In genomic region chrIV:4557731-4558130, ce11 we compare ENCODE assay signal across 5 worm cellular contexts.
TF ChIP-seq lines count a peak whose summit lies in the region.

No protein-coding gene starts in this region.

TF ChIP-seq in whole organism, L1 larva, 84 proteins besides CTCF, POLR2A, EP300 and RAD21:
- TF ChIP-seq rnt-1 (tag; optimal IDR thresholded peaks at IDR 0.05; lab: Kevin White, UChicago), result no peak
- TF ChIP-seq pqm-1 (tag; optimal IDR thresholded peaks at IDR 0.05; lab: Kevin White, UChicago), result no peak
- TF ChIP-seq fos-1 (tag; optimal IDR thresholded peaks at IDR 0.05; lab: Kevin White, UChicago), result no peak
- no peak for TF ChIP-seq irx-1 (tag; optimal IDR thresholded peaks at IDR 0.05; lab: Kevin White, UChicago)
- TF ChIP-seq blmp-1 (tag; optimal IDR thresholded peaks at IDR 0.05; lab: Kevin White, UChicago), result peak; percentile 51
- peak; percentile 9 for TF ChIP-seq nhr-77 (tag; optimal IDR thresholded peaks at IDR 0.05; lab: Kevin White, UChicago)
- TF ChIP-seq efl-1 (optimal IDR thresholded peaks at IDR 0.05; lab: Kevin White, UChicago), result no peak
- peak in 1 of 2 experiments; percentile 90 for TF ChIP-seq efl-1 (GFP tag; optimal IDR thresholded peaks at IDR 0.05 in 1 of 2; lab: Kevin White, UChicago)
- TF ChIP-seq lin-14 (GFP tag; optimal IDR thresholded peaks at IDR 0.05; lab: Kevin White, UChicago), result peak; percentile 27
- no peak for TF ChIP-seq mep-1 (tag; optimal IDR thresholded peaks at IDR 0.05; lab: Kevin White, UChicago)
- no peak for TF ChIP-seq ztf-11 (tag; optimal IDR thresholded peaks at IDR 0.05; lab: Kevin White, UChicago)
- TF ChIP-seq nhr-85 (tag; lab: Kevin White, UChicago), result peak; percentile 58
- TF ChIP-seq lin-35 (GFP tag; optimal IDR thresholded peaks at IDR 0.05; lab: Kevin White, UChicago), result peak in 1 of 2 experiments; percentile 12
- TF ChIP-seq vab-15 (tag; optimal IDR thresholded peaks at IDR 0.05; lab: Kevin White, UChicago), result no peak
- TF ChIP-seq mef-2 (tag; optimal IDR thresholded peaks at IDR 0.05; lab: Kevin White, UChicago), result no peak
- no peak for TF ChIP-seq skn-1 (tag; optimal IDR thresholded peaks at IDR 0.05; lab: Kevin White, UChicago)
- no peak for TF ChIP-seq sox-4 (tag; optimal IDR thresholded peaks at IDR 0.05; lab: Kevin White, UChicago)
- TF ChIP-seq ztf-4 (tag; optimal IDR thresholded peaks at IDR 0.05; lab: Kevin White, UChicago), result no peak
- TF ChIP-seq ceh-63 (GFP tag; optimal IDR thresholded peaks at IDR 0.05; lab: Kevin White, UChicago), result no peak
TF ChIP-seq in whole organism, L1 larva: peak in this region for 6.

TF ChIP-seq in whole organism, L2 larva, 48 proteins besides CTCF, POLR2A, EP300 and RAD21:
- TF ChIP-seq R02D3.7 (tag; optimal IDR thresholded peaks at IDR 0.05; lab: Kevin White, UChicago) (no peak), F13H6.1 (tag; optimal IDR thresholded peaks at IDR 0.05; lab: Kevin White, UChicago) (peak; percentile 39), crh-2 (tag; optimal IDR thresholded peaks at IDR 0.05; lab: Kevin White, UChicago) (peak; percentile 51), fos-1 (tag; optimal IDR thresholded peaks at IDR 0.05; lab: Kevin White, UChicago) (peak; percentile 9)

TF ChIP-seq in whole organism, L3 larva, 47 proteins besides CTCF, POLR2A, EP300 and RAD21:
- TF ChIP-seq elt-2 (tag; optimal IDR thresholded peaks at IDR 0.05; lab: Kevin White, UChicago) (peak; percentile 51), pha-4 (tag; optimal IDR thresholded peaks at IDR 0.05; lab: Kevin White, UChicago) (peak; percentile 48), pqm-1 (tag; optimal IDR thresholded peaks at IDR 0.05; lab: Kevin White, UChicago) (no peak), nhr-25 (tag; optimal IDR thresholded peaks at IDR 0.05; lab: Kevin White, UChicago) (peak; percentile 6), ceh-28 (tag; optimal IDR thresholded peaks at IDR 0.05; lab: Kevin White, UChicago) (no peak)
TF ChIP-seq in whole organism, L3 larva: peak in this region for 3.

TF ChIP-seq in whole organism, L4 larva, 104 proteins besides CTCF, POLR2A, EP300 and RAD21:
- TF ChIP-seq mxl-2 (GFP tag; conservative IDR thresholded peaks at IDR 0.05; lab: Robert Waterston, UW) (no peak), daf-8 (GFP tag; IDR thresholded peaks at IDR 0.05; lab: Robert Waterston, UW) (no peak), ceh-32 (tag; optimal IDR thresholded peaks at IDR 0.05; lab: Kevin White, UChicago; ENCODE audit: poor library complexity) (no peak), dmd-6 (GFP tag; IDR thresholded peaks at IDR 0.05; lab: Robert Waterston, UW) (peak; percentile 57), mxl-3 (GFP tag; optimal IDR thresholded peaks at IDR 0.05; lab: Kevin White, UChicago) (peak; percentile 14), hlh-11 (tag; optimal IDR thresholded peaks at IDR 0.05; lab: Kevin White, UChicago) (peak; percentile 45), unc-62 (GFP tag; optimal IDR thresholded peaks at IDR 0.05 in 1 of 2; lab: Kevin White, UChicago) (peak in 1 of 2 experiments; percentile 88), unc-62 (tag; optimal IDR thresholded peaks at IDR 0.05; lab: Kevin White, UChicago) (no peak), F10B5.3 (tag; optimal IDR thresholded peaks at IDR 0.05; lab: Kevin White, UChicago) (no peak), hlh-30 (tag; optimal IDR thresholded peaks at IDR 0.05; lab: Kevin White, UChicago; ENCODE audit: insufficient read depth) (peak; percentile 45), snpc-4 (tag; optimal IDR thresholded peaks at IDR 0.05; lab: Kevin White, UChicago) (no peak), nhr-28 (tag; optimal IDR thresholded peaks at IDR 0.05; lab: Kevin White, UChicago) (peak; percentile 9), mdl-1 (tag; optimal IDR thresholded peaks at IDR 0.05; lab: Kevin White, UChicago) (peak in 1 of 2 experiments; percentile 27), egl-43 (GFP tag; IDR thresholded peaks at IDR 0.05; lab: Robert Waterston, UW) (no peak)

TF ChIP-seq in whole organism, young adult, 124 proteins besides CTCF, POLR2A, EP300 and RAD21:
- TF ChIP-seq nfya-2 (GFP tag; IDR thresholded peaks at IDR 0.05; lab: Robert Waterston, UW), result no peak
- TF ChIP-seq B0336.3 (GFP tag; IDR thresholded peaks at IDR 0.05; lab: Robert Waterston, UW), result peak; percentile 35; the same call in 1 of the 2 replicates
- no peak for TF ChIP-seq T07F8.4 (tag; optimal IDR thresholded peaks at IDR 0.05; lab: Kevin White, UChicago)
- no peak for TF ChIP-seq attf-6 (GFP tag; IDR thresholded peaks at IDR 0.05; lab: Robert Waterston, UW)
- TF ChIP-seq rec-8 (tag; optimal IDR thresholded peaks at IDR 0.05; lab: Kevin White, UChicago), result no peak
- no peak for TF ChIP-seq hlh-12 (tag; optimal IDR thresholded peaks at IDR 0.05; lab: Kevin White, UChicago)
- no peak for TF ChIP-seq hrde-1 (tag; optimal IDR thresholded peaks at IDR 0.05; lab: Kevin White, UChicago; ENCODE audit: borderline replicate concordance)
- no peak for TF ChIP-seq ceh-100 (GFP tag; IDR thresholded peaks at IDR 0.05; lab: Robert Waterston, UW)
- no peak for TF ChIP-seq attf-5 (GFP tag; optimal IDR thresholded peaks at IDR 0.05; lab: Kevin White, UChicago)
- no peak for TF ChIP-seq nfya-1 (tag; optimal IDR thresholded peaks at IDR 0.05; lab: Kevin White, UChicago; ENCODE audit: borderline replicate concordance, insufficient read depth)
- TF ChIP-seq him-1 (tag; optimal IDR thresholded peaks at IDR 0.05; lab: Kevin White, UChicago), result no peak
- TF ChIP-seq snpc-1.3 (tag; optimal IDR thresholded peaks at IDR 0.05; lab: Kevin White, UChicago; ENCODE audit: insufficient read depth), result no peak
- TF ChIP-seq zfh-2 (GFP tag; conservative IDR thresholded peaks at IDR 0.05; lab: Robert Waterston, UW), result no peak; the same call in 1 of the 2 replicates
- no peak for TF ChIP-seq hlh-26 (GFP tag; conservative IDR thresholded peaks at IDR 0.05; lab: Robert Waterston, UW)
- peak; percentile 93 for TF ChIP-seq nhr-80 (tag; optimal IDR thresholded peaks at IDR 0.05; lab: Kevin White, UChicago)
- no peak for TF ChIP-seq mxl-1 (tag; optimal IDR thresholded peaks at IDR 0.05; lab: Kevin White, UChicago)
- TF ChIP-seq madf-8 (GFP tag; conservative IDR thresholded peaks at IDR 0.05; lab: Robert Waterston, UW), result no peak
- no peak for TF ChIP-seq ceh-91 (GFP tag; IDR thresholded peaks at IDR 0.05; lab: Robert Waterston, UW)
- TF ChIP-seq chd-7 (tag; optimal IDR thresholded peaks at IDR 0.05; lab: Kevin White, UChicago), result no peak
- TF ChIP-seq let-607 (tag; optimal IDR thresholded peaks at IDR 0.05; lab: Kevin White, UChicago), result peak; percentile 37 to 67
- TF ChIP-seq nhr-90 (tag; optimal IDR thresholded peaks at IDR 0.05; lab: Kevin White, UChicago), result peak; percentile 26
- no peak for TF ChIP-seq hmg-20 (GFP tag; IDR thresholded peaks at IDR 0.05; lab: Robert Waterston, UW)
- TF ChIP-seq ets-4 (GFP tag; optimal IDR thresholded peaks at IDR 0.05; lab: Kevin White, UChicago), result no peak
- no peak for TF ChIP-seq Y67H2A.10 (GFP tag; conservative IDR thresholded peaks at IDR 0.05; lab: Robert Waterston, UW)
- TF ChIP-seq B0261.1 (tag; optimal IDR thresholded peaks at IDR 0.05; lab: Kevin White, UChicago), result no peak
- TF ChIP-seq bed-2 (GFP tag; IDR thresholded peaks at IDR 0.05; lab: Robert Waterston, UW), result no peak
- no peak for TF ChIP-seq cebp-1 (GFP tag; IDR thresholded peaks at IDR 0.05; lab: Robert Waterston, UW)
- TF ChIP-seq cebp-1 (tag; optimal IDR thresholded peaks at IDR 0.05; lab: Kevin White, UChicago), result peak; percentile 44
- no peak for TF ChIP-seq lsy-27 (tag; optimal IDR thresholded peaks at IDR 0.05; lab: Kevin White, UChicago; ENCODE audit: borderline replicate concordance, insufficient read depth)
- TF ChIP-seq dox-1 (GFP tag; IDR thresholded peaks at IDR 0.05; lab: Robert Waterston, UW), result peak; percentile 70
TF ChIP-seq in whole organism, young adult: peak in this region for 6.
